Fruit fly (Drosophila melanogaster) whole organism, adult: ENCODE measurements around the gene Poxm.

Source experiments
- CG5204 ChIP-seq: fragments of 200-800 bp; sonication (Bioruptor generic); optimal IDR thresholded peaks from 2 replicates; lab custom pipeline; 2016; ENCODE audit warnings: missing biosample characterization, missing genetic modification characterization
- bab1 ChIP-seq: fragments of 200-800 bp; sonication (Bioruptor generic); optimal IDR thresholded peaks from 3 replicates; lab custom pipeline; 2019; ENCODE audit warnings: missing biosample characterization, mild to moderate bottlenecking, missing genetic modification characterization, moderate library complexity

DNA sequence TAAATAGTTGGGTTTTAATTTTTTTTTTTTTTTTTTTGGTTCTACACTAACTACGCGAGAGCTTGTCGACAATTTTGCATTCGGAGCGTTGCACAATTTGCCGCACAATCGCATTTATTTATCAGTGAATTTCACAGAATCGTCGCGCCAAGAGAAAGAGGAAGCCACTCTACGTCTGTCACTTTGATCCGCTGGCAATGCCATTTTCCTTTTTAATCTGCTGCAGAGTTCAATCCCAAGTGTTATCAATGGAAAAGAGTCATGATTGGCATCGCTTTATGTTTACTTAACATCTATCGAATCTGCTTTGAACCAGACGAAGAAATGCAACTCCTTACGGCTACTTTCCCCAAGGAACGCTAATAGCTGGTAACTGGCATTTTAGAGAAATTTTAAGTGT lies 4.0 kb downstream of the Poxm start:
- no peak for TF ChIP-seq CG5204 (GFP tag; lab: Kevin White, UChicago)
- no peak for TF ChIP-seq bab1 (GFP tag; lab: Kevin White, UChicago)
